Worm (Caenorhabditis elegans) whole organism, late embryonic: ENCODE data around the gene dig-1.

Source experiments
- C08G9.2 ChIP-seq: sonication (generic microtip); optimal IDR thresholded peaks from 2 replicates; lab custom pipeline; 2016; ENCODE audit warnings: mild to moderate bottlenecking, missing genetic modification characterization, moderate library complexity, missing compliant biosample characterization
- C38D4.7 ChIP-seq: fragments of 200-800 bp; sonication (Bioruptor generic); optimal IDR thresholded peaks from 2 replicates; lab custom pipeline; 2018; ENCODE audit warnings: mild to moderate bottlenecking, missing genetic modification characterization, moderate library complexity, missing compliant biosample characterization
- K02D7.2 ChIP-seq: sonication (generic microtip); optimal IDR thresholded peaks from 2 replicates; lab custom pipeline; 2017; ENCODE audit warnings: mild to moderate bottlenecking, missing genetic modification characterization, missing compliant biosample characterization
- T23F11.4 ChIP-seq: fragments of 200-800 bp; sonication (Bioruptor generic); optimal IDR thresholded peaks from 2 replicates; lab custom pipeline; 2018; ENCODE audit warnings: mild to moderate bottlenecking, missing genetic modification characterization, missing compliant biosample characterization
- Y22D7AL.16 ChIP-seq: sonication (generic microtip); optimal IDR thresholded peaks from 2 replicates; lab custom pipeline; 2016; ENCODE audit warnings: missing genetic modification characterization, missing compliant biosample characterization
- ceh-14 ChIP-seq: sonication (generic microtip); optimal IDR thresholded peaks from 2 replicates; lab custom pipeline; 2016; ENCODE audit warnings: missing genotype, missing genetic modification characterization, missing compliant biosample characterization
- ceh-18 ChIP-seq: sonication (generic microtip); optimal IDR thresholded peaks from 2 replicates; lab custom pipeline; 2016; ENCODE audit warnings: missing genetic modification characterization, missing compliant biosample characterization
- ceh-19 ChIP-seq: fragments of 200-800 bp; sonication (Bioruptor generic); optimal IDR thresholded peaks from 2 replicates; lab custom pipeline; 2018; ENCODE audit warnings: mild to moderate bottlenecking, missing genetic modification characterization, missing compliant biosample characterization
- ceh-2 ChIP-seq: sonication (generic microtip); optimal IDR thresholded peaks from 2 replicates; lab custom pipeline; 2016; ENCODE audit warnings: missing genotype, missing genetic modification characterization, missing compliant biosample characterization
- ceh-24 ChIP-seq: sonication (generic microtip); optimal IDR thresholded peaks from 2 replicates; lab custom pipeline; 2016; ENCODE audit warnings: mild to moderate bottlenecking, missing genetic modification characterization, missing compliant biosample characterization
- ceh-30 ChIP-seq: fragments of 150-350 bp; optimal IDR thresholded peaks from 2 replicates; lab custom pipeline; 2014; ENCODE audit warnings: missing biosample characterization, missing genetic modification characterization
- ceh-31 ChIP-seq: sonication (generic microtip); optimal IDR thresholded peaks from 2 replicates; lab custom pipeline; 2016; ENCODE audit warnings: missing genetic modification characterization, missing compliant biosample characterization
- ceh-34 ChIP-seq: sonication (generic microtip); optimal IDR thresholded peaks from 2 replicates; lab custom pipeline; 2016; ENCODE audit warnings: mild to moderate bottlenecking, missing genetic modification characterization, missing compliant biosample characterization
- ceh-48 ChIP-seq: sonication (generic microtip); optimal IDR thresholded peaks from 2 replicates; lab custom pipeline; 2016; ENCODE audit warnings: missing genetic modification characterization, inconsistent platforms, missing compliant biosample characterization
- dve-1 ChIP-seq: sonication (generic microtip); optimal IDR thresholded peaks from 2 replicates; lab custom pipeline; 2017; ENCODE audit warnings: antibody characterized with exemption, mild to moderate bottlenecking, missing genetic modification characterization, missing compliant biosample characterization
- elt-2 ChIP-seq: sonication (generic microtip); optimal IDR thresholded peaks from 2 replicates; lab custom pipeline; 2016; ENCODE audit warnings: missing genetic modification reagents, missing genetic modification characterization, missing compliant biosample characterization
- fkh-10 ChIP-seq: fragments of 150-350 bp; optimal IDR thresholded peaks from 2 replicates; lab custom pipeline; 2014; ENCODE audit warnings: missing biosample characterization, missing genetic modification reagents, missing genetic modification characterization
- gmeb-2 ChIP-seq: sonication (generic microtip); optimal IDR thresholded peaks from 2 replicates; lab custom pipeline; 2016; ENCODE audit warnings: missing genetic modification characterization, inconsistent platforms, missing compliant biosample characterization
- hlh-15 ChIP-seq: sonication (generic microtip); optimal IDR thresholded peaks from 2 replicates; lab custom pipeline; 2016; ENCODE audit warnings: missing genetic modification characterization, missing compliant biosample characterization
- hlh-30 ChIP-seq: sonication (generic microtip); optimal IDR thresholded peaks from 2 replicates; lab custom pipeline; 2017; ENCODE audit warnings: antibody characterized with exemption, missing genetic modification characterization, missing compliant biosample characterization; ENCODE audit not compliant: insufficient read depth
- hlh-6 ChIP-seq: sonication (generic microtip); optimal IDR thresholded peaks from 2 replicates; lab custom pipeline; 2016; ENCODE audit warnings: missing genotype, missing genetic modification characterization, missing compliant biosample characterization
- hlh-8 ChIP-seq: sonication (generic microtip); optimal IDR thresholded peaks from 2 replicates; lab custom pipeline; 2016; ENCODE audit warnings: missing genotype, missing genetic modification characterization, missing compliant biosample characterization
- madf-2 ChIP-seq: sonication (generic microtip); optimal IDR thresholded peaks from 2 replicates; lab custom pipeline; 2017; ENCODE audit warnings: missing genetic modification characterization, missing compliant biosample characterization
- nfya-1 ChIP-seq: sonication (generic microtip); optimal IDR thresholded peaks from 2 replicates; lab custom pipeline; 2017; ENCODE audit warnings: missing genetic modification characterization, mild to moderate bottlenecking, missing compliant biosample characterization, antibody characterized with exemption, moderate library complexity
- nhr-11 ChIP-seq: fragments of 150-350 bp; optimal IDR thresholded peaks from 2 replicates; lab custom pipeline; 2014; ENCODE audit warnings: missing biosample characterization, missing genetic modification characterization
- nhr-232 ChIP-seq: sonication (generic microtip); optimal IDR thresholded peaks from 2 replicates; lab custom pipeline; 2016; ENCODE audit warnings: missing genetic modification characterization, missing compliant biosample characterization
- npax-4 ChIP-seq: sonication (generic microtip); optimal IDR thresholded peaks from 2 replicates; lab custom pipeline; 2016; ENCODE audit warnings: missing genetic modification characterization, missing compliant biosample characterization
- pax-1 ChIP-seq: fragments of 150-350 bp; optimal IDR thresholded peaks from 2 replicates; lab custom pipeline; 2014; ENCODE audit warnings: missing biosample characterization, missing genetic modification characterization
- pha-4 ChIP-seq: fragments of 150-350 bp; optimal IDR thresholded peaks from 2 replicates; lab custom pipeline; 2018; ENCODE audit warnings: missing biosample characterization, missing genetic modification reagents, missing genetic modification characterization
- pros-1 ChIP-seq: fragments of 150-350 bp; optimal IDR thresholded peaks from 2 replicates; lab custom pipeline; 2014; ENCODE audit warnings: missing biosample characterization, missing genetic modification reagents, missing genetic modification characterization
- syd-9 ChIP-seq: sonication (generic microtip); optimal IDR thresholded peaks from 2 replicates; lab custom pipeline; 2016; ENCODE audit warnings: mild to moderate bottlenecking, missing genetic modification characterization, moderate library complexity, missing compliant biosample characterization
- tbx-2 ChIP-seq: sonication (generic microtip); optimal IDR thresholded peaks from 2 replicates; lab custom pipeline; 2016; ENCODE audit warnings: missing genetic modification characterization, missing compliant biosample characterization
- ttx-3 ChIP-seq: sonication (generic microtip); optimal IDR thresholded peaks from 2 replicates; lab custom pipeline; 2016; ENCODE audit warnings: missing genetic modification reagents, missing genetic modification characterization, missing compliant biosample characterization
- unc-3 ChIP-seq, 2 experiments: fragments of 200-800 bp in 1 of 2; sonication (Bioruptor generic) in 1 of 2; sonication (generic microtip) in 1 of 2; conservative IDR thresholded peaks in 1 of 2; optimal IDR thresholded peaks in 1 of 2; 2 replicates each; pipeline versions ENCODE4 v1.3.6 to Lab custom; 2016 to 2022; ENCODE audit warnings: missing compliant biosample characterization in 2 of 2, missing genetic modification characterization in 2 of 2, missing genetic modification reagents in 1 of 2
- unc-55 ChIP-seq: sonication (generic microtip); optimal IDR thresholded peaks from 2 replicates; lab custom pipeline; 2017; ENCODE audit warnings: missing biosample characterization, missing genetic modification reagents, missing genetic modification characterization
- unc-86 ChIP-seq: sonication (generic microtip); optimal IDR thresholded peaks from 2 replicates; lab custom pipeline; 2016; ENCODE audit warnings: missing genetic modification characterization, missing compliant biosample characterization
- ztf-16 ChIP-seq: sonication (generic microtip); optimal IDR thresholded peaks from 2 replicates; lab custom pipeline; 2017; ENCODE audit warnings: missing genetic modification characterization, missing compliant biosample characterization

The dig-1 gene

DNA sequence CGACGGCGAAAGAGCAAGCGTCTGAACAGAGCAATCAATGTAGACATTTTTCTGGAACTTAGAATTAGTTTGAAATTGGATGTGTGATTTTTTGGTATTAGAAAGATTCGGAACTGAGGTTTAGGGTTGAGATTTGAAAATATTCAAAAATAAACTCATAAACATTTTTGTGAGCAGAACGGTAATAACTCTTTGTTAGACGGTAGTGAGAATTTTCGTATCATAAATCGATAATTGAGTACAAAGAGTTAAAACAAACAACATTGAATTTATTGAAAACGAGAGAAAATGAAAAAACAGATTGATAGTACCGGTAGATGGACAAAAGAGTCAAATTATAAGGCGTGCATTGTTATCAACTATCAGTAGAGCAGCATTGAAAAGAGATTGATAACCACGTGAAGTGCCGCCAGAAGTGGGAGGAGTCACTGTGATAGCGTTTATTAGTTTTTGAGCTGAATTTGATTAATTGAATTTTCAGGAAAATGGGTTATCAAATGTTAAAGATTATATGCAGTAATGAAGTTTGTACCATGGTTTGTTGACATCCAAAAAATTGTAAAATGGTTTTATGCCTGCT lies 73.3 kb downstream of the dig-1 start, which contains the start of gene F28F5.6:
Gene F28F5.6 (minus strand): TSS at position 51 of the 580 bp plus-strand sequence.
- TF ChIP-seq Y22D7AL.16 (tag; lab: Kevin White, UChicago) (no peak), elt-2 (tag; lab: Kevin White, UChicago) (peak; percentile 68), dve-1 (tag; lab: Kevin White, UChicago) (no peak)

DNA sequence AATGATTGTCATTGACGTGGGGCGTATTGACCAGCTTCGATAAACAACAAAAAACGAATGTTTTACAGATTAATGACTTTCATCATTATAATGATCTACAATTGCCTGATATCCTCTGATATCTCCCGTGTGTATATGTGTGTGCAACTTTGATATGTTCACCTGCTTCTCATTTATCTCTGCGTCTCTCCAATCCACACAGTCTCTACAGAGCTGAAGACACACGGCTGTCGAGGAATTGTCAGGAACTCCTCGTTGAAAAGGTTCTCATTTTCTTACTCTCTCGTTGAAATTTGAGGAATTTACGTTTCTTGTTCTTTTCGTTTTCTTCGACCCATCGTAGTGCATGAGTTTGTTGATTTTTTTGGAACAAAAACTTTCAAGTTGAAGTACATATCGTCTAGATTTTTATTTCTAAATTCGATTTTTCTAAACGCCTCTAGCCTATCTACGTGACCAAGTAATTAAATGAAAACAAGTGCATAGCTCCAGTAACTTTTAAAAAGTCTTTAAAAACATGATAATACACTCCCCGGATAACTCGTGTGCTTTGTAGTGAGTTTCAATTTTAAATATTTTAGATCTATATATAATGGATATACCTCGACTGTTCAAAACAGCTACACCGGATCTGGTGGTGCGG lies 74.4 kb downstream of the dig-1 start, which contains the start of gene ten-1:
Gene ten-1 (plus strand): TSS at position 593 of the 643 bp plus-strand sequence.
- TF ChIP-seq unc-55 (GFP tag; lab: Kevin White, UChicago) = peak; percentile 69
- TF ChIP-seq K02D7.2 = no peak

DNA sequence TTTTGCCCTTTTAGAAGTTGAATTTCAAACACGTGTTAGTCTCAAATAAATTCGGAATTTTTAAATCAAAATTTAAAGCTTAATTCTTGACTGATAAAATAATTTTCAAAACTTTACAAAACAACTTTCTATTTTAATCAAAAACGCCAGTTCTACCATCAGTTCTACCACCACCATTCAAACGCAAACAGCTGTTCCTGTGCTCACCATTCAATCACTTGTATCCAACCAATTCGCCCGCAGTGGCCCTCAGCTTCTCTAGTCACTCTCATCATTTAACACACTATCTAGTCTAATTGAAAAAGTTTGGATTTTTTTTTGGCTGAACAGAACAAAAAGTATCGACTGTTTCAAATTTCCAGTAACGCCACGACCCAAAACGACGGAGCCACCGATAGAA lies 76.7 kb downstream of the dig-1 start:
- TF ChIP-seq syd-9 (tag; lab: Kevin White, UChicago) (no peak), pros-1 (tag; lab: Kevin White, UChicago) (no peak), nhr-232 (no peak), ceh-24 (tag; lab: Kevin White, UChicago) (no peak), fkh-10 (GFP tag; lab: Kevin White, UChicago) (no peak), nfya-1 (no peak), tbx-2 (no peak), nhr-11 (tag; lab: Kevin White, UChicago) (no peak), hlh-30 (no peak), C38D4.7 (GFP tag; lab: Kevin White, UChicago) (no peak), hlh-8 (no peak), T23F11.4 (GFP tag; lab: Kevin White, UChicago) (no peak), ceh-18 (tag; lab: Kevin White, UChicago) (no peak), ttx-3 (no peak)

DNA sequence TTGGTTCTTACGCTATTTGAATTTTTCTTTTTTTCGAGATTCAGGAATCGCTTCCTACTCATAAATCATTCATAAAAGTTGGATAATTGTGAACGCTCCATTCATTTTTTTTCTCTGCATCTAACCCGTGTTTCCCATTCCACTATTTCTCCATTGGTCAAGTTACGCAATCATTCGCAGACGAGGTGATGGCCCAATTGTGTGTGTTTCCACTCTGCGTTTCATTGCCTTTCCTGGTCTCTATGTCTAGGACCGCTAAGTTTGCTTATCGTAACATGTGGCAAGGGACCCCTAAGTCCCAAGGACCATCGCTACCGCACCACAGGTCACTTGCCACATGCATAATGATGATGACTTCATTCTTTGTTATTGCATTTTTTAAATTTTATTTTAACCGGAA lies 80.0 kb downstream of the dig-1 start:
- TF ChIP-seq elt-2 (tag; lab: Kevin White, UChicago) (peak; percentile 50), pax-1 (tag; lab: Kevin White, UChicago) (no peak), npax-4 (tag; lab: Kevin White, UChicago) (no peak), gmeb-2 (no peak), hlh-30 (peak; percentile 24), ceh-2 (tag; lab: Kevin White, UChicago) (no peak), ceh-14 (no peak), unc-3 (GFP tag; conservative IDR thresholded peaks at IDR 0.05; lab: Robert Waterston, UW) (no peak), unc-3 (tag; optimal IDR thresholded peaks at IDR 0.05; lab: Kevin White, UChicago) (no peak), ceh-48 (no peak)

DNA sequence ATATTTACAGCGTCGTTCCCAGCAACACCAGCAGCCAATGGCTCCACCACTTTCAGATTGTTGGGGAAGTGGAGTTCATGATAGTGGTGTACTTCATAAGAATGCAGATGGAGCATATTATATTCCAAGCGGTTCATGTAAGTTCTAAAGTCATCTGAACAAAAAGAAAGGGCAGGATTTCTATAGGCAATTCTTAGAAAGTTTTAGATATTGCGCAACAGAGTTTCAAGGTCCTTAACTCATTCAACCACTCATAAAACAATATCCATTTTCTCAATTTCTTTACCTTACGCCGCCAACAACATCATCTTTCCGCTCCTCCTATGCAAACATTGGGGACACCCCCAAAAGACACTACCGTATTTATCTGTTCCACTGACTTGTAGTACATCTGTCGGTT lies 85.2 kb downstream of the dig-1 start:
- TF ChIP-seq ceh-34 (tag; lab: Kevin White, UChicago) = peak; percentile 7
- no peak for TF ChIP-seq C08G9.2 (tag; lab: Kevin White, UChicago)

DNA sequence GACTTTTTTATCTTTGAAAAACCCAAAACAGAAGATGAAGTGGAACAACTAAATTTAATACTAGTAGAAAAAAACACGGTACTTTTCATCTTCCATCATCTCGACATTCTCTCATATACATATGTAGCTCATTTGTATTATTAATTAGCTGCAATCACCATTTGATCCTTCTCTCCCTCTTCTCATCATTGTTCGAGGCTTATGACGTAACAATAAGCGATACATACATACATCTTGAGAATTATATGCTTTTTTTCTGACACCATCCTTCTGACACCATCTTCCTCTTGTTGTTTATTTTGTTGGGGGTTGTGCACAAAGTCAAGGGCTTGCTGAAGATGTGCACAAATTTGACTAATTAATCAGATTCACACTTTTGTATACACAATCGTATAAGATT lies 91.2 kb downstream of the dig-1 start:
- TF ChIP-seq hlh-30 = no peak
- no peak for TF ChIP-seq ztf-16 (tag; lab: Kevin White, UChicago)
- no peak for TF ChIP-seq pax-1 (tag; lab: Kevin White, UChicago)
- no peak for TF ChIP-seq hlh-6 (tag; lab: Kevin White, UChicago)
- TF ChIP-seq Y22D7AL.16 (tag; lab: Kevin White, UChicago) = no peak
- no peak for TF ChIP-seq ceh-19 (GFP tag; lab: Kevin White, UChicago)
- TF ChIP-seq fkh-10 (GFP tag; lab: Kevin White, UChicago) = no peak
- TF ChIP-seq unc-86 (tag; lab: Kevin White, UChicago) = no peak
- no peak for TF ChIP-seq ceh-30 (tag; lab: Kevin White, UChicago)
- TF ChIP-seq ceh-31 = no peak
- no peak for TF ChIP-seq hlh-8
- no peak for TF ChIP-seq pha-4 (tag; lab: Kevin White, UChicago)
- TF ChIP-seq hlh-15 (tag; lab: Kevin White, UChicago) = no peak
- no peak for TF ChIP-seq T23F11.4 (GFP tag; lab: Kevin White, UChicago)
- TF ChIP-seq nhr-232 = no peak
- no peak for TF ChIP-seq madf-2 (tag; lab: Kevin White, UChicago)
- no peak for TF ChIP-seq ceh-34 (tag; lab: Kevin White, UChicago)
